Worm (Caenorhabditis elegans): ENCODE data around the gene F59E12.9.

DNA sequence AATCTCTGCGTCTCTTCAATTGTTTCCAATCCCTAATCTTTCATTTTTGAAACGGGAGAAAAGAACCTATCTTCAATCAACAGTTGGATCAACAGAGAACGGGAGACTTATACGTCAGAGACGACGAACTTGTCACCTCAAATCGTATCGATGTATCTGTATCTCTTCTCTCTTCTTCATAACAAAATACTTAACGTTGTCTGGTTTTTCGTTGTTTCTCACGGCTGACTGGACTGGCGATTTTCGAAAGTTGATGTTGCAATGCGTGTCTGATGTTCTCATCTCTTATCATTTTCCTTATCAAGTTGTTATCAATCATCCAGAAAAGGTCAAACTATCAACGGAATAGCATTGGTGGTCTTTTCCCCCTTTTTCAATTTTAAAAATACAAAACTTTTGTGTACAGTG, 41.3 kb downstream of the F59E12.9 start:
- TF ChIP-seq hmbx-1 (tag; optimal IDR thresholded peaks at IDR 0.05) (no peak), ama-1 (optimal IDR thresholded peaks at IDR 0.05) (no peak), tbx-37 (GFP tag; conservative IDR thresholded peaks at IDR 0.05) (no peak), sea-1 (GFP tag; conservative IDR thresholded peaks at IDR 0.05) (no peak), pes-1 (GFP tag; IDR thresholded peaks at IDR 0.05) (no peak), flt-1 (GFP tag; IDR thresholded peaks at IDR 0.05) (no peak), hmg-4 (GFP tag; optimal IDR thresholded peaks at IDR 0.05) (no peak), ceh-13 (GFP tag; optimal IDR thresholded peaks at IDR 0.05) (no peak), F13C5.2 (tag; optimal IDR thresholded peaks at IDR 0.05) (no peak), B0310.2 (tag; optimal IDR thresholded peaks at IDR 0.05) (no peak), scrt-1 (GFP tag; IDR thresholded peaks at IDR 0.05) (no peak)

All from whole organism, early embryonic.